Fruit fly (Drosophila melanogaster) S2 (cell line): ENCODE data around the gene CG31463.

Experiments used
- CG8478 ChIP-seq: fragments of >200 bp; optimal IDR thresholded peaks from 2 replicates; lab custom pipeline; 2018
- CTCF ChIP-seq, 2 experiments: fragments of >200 bp; optimal IDR thresholded peaks; 2 replicates each; lab custom pipeline; 2018

dm6 chr3R:8336012-8336567 lies 44.0 kb downstream of the CG31463 start:
- TF ChIP-seq CTCF (optimal IDR thresholded peaks at IDR 0.05; lab: Kevin White, UChicago) (no peak), CG8478 (lab: Kevin White, UChicago) (no peak)
